Worm (Caenorhabditis elegans) whole organism, L4 larva: Measurements from ENCODE around the gene str-172.

Experiments used
- D1046.2 ChIP-seq: fragments of 200-800 bp; sonication (Bioruptor generic); IDR thresholded peaks from 2 replicates; pipeline ENCODE4 v1.3.6; 2022; ENCODE audit warnings: missing genetic modification characterization, missing compliant biosample characterization
- F37D6.2 ChIP-seq: sonication (generic microtip); optimal IDR thresholded peaks from 2 replicates; lab custom pipeline; 2016; ENCODE audit warnings: mild to moderate bottlenecking, missing genetic modification characterization, missing compliant biosample characterization
- T26A8.4 ChIP-seq: fragments of 200-800 bp; sonication (Bioruptor generic); IDR thresholded peaks from 2 replicates; pipeline ENCODE4 v1.3.6; 2022; ENCODE audit warnings: missing genetic modification characterization, missing compliant biosample characterization
- Y105C5A.15 ChIP-seq: fragments of 200-800 bp; sonication (Bioruptor generic); IDR thresholded peaks from 2 replicates; pipeline ENCODE4 v1.3.6; 2022; ENCODE audit warnings: missing genetic modification characterization, missing compliant biosample characterization
- Y48G9A.11 ChIP-seq: fragments of 200-800 bp; sonication (Bioruptor generic); IDR thresholded peaks from 2 replicates; pipeline ENCODE4 v1.3.6; 2022; ENCODE audit warnings: missing genetic modification reagents, missing genetic modification characterization, missing compliant biosample characterization
- ZK337.2 ChIP-seq: fragments of 200-800 bp; sonication (Bioruptor generic); IDR thresholded peaks from 2 replicates; pipeline ENCODE4 v1.3.6; 2022; ENCODE audit warnings: missing genetic modification reagents, missing genetic modification characterization, missing compliant biosample characterization
- aha-1 ChIP-seq: fragments of 150-350 bp; peaks from one replicate; lab custom pipeline; 2014; ENCODE audit warnings: missing biosample characterization, missing genetic modification characterization
- attf-4 ChIP-seq: sonication (generic microtip); optimal IDR thresholded peaks from 3 replicates; lab custom pipeline; 2017; ENCODE audit warnings: missing biosample characterization, missing genetic modification characterization
- daf-12 ChIP-seq: fragments of 150-350 bp; optimal IDR thresholded peaks from 2 replicates; lab custom pipeline; 2014; ENCODE audit warnings: missing biosample characterization, missing genetic modification reagents, missing genetic modification characterization
- dmd-6 ChIP-seq: fragments of 200-800 bp; sonication (Bioruptor generic); IDR thresholded peaks from 2 replicates; pipeline ENCODE4 v1.3.6; 2022; ENCODE audit warnings: missing genetic modification reagents, missing genetic modification characterization, missing compliant biosample characterization
- dpl-1 ChIP-seq: fragments of 150-350 bp; optimal IDR thresholded peaks from 2 replicates; lab custom pipeline; 2014; ENCODE audit warnings: missing biosample characterization, missing genetic modification reagents, missing genetic modification characterization
- egl-43 ChIP-seq: fragments of 200-800 bp; sonication (Bioruptor generic); IDR thresholded peaks from 2 replicates; pipeline ENCODE4 v1.3.6; 2022; ENCODE audit warnings: missing genetic modification reagents, missing genetic modification characterization, missing compliant biosample characterization
- hif-1 ChIP-seq, 2 experiments: sonication (generic microtip); optimal IDR thresholded peaks; 2 replicates each; lab custom pipeline; 2016 to 2017; ENCODE audit warnings: missing compliant biosample characterization in 2 of 2, missing genetic modification characterization in 2 of 2, missing genetic modification reagents in 2 of 2, missing genotype in 2 of 2, mild to moderate bottlenecking in 1 of 2
- hlh-30 ChIP-seq: sonication (generic microtip); optimal IDR thresholded peaks from 2 replicates; lab custom pipeline; 2017; ENCODE audit warnings: antibody characterized with exemption, mild to moderate bottlenecking, missing genetic modification characterization, missing compliant biosample characterization; ENCODE audit not compliant: insufficient read depth
- hmg-1.1 ChIP-seq: fragments of 200-800 bp; sonication (Bioruptor generic); IDR thresholded peaks from 2 replicates; pipeline ENCODE4 v1.3.6; 2022; ENCODE audit warnings: missing genetic modification reagents, missing genetic modification characterization, missing compliant biosample characterization
- jun-1 ChIP-seq: fragments of 150-350 bp; optimal IDR thresholded peaks from 2 replicates; lab custom pipeline; 2014; ENCODE audit warnings: missing biosample characterization, missing genetic modification reagents, missing genetic modification characterization
- lin-13 ChIP-seq: fragments of 150-350 bp; optimal IDR thresholded peaks from 2 replicates; lab custom pipeline; 2014; ENCODE audit warnings: missing biosample characterization, missing genetic modification reagents, missing genetic modification characterization
- lin-29 ChIP-seq: fragments of 200-800 bp; sonication (Bioruptor generic); IDR thresholded peaks from 2 replicates; pipeline ENCODE4 v1.3.6; 2022; ENCODE audit warnings: missing genetic modification reagents, missing genetic modification characterization, missing compliant biosample characterization
- lin-39 ChIP-seq: fragments of 150-350 bp; optimal IDR thresholded peaks from 2 replicates; lab custom pipeline; 2014; ENCODE audit warnings: missing biosample characterization, missing genetic modification reagents, missing genetic modification characterization
- madf-5 ChIP-seq, 2 experiments: fragments of 200-800 bp; sonication (Bioruptor generic); IDR thresholded peaks; 2 replicates each; pipeline ENCODE4 v1.3.6; 2022; ENCODE audit warnings: missing compliant biosample characterization in 2 of 2, missing genetic modification characterization in 2 of 2
- mdl-1 ChIP-seq, 2 experiments: fragments of 150-350 bp in 1 of 2; sonication (generic microtip) in 1 of 2; optimal IDR thresholded peaks; 2 replicates each; lab custom pipeline; 2014 to 2017; ENCODE audit warnings: missing biosample characterization in 2 of 2, missing genetic modification characterization in 2 of 2
- mxl-3 ChIP-seq: fragments of 200-800 bp; sonication (Bioruptor generic); optimal IDR thresholded peaks from 2 replicates; lab custom pipeline; 2018; ENCODE audit warnings: mild to moderate bottlenecking, missing genetic modification characterization, missing compliant biosample characterization
- nhr-102 ChIP-seq: sonication (generic microtip); optimal IDR thresholded peaks from 2 replicates; lab custom pipeline; 2016; ENCODE audit warnings: mild to moderate bottlenecking, missing genetic modification characterization, moderate library complexity, missing compliant biosample characterization
- nhr-237 ChIP-seq: sonication (generic microtip); optimal IDR thresholded peaks from 2 replicates; lab custom pipeline; 2017; ENCODE audit warnings: missing biosample characterization, missing genetic modification characterization
- nhr-28 ChIP-seq: fragments of 150-350 bp; optimal IDR thresholded peaks from 2 replicates; lab custom pipeline; 2014; ENCODE audit warnings: missing biosample characterization, missing genetic modification characterization
- nhr-76 ChIP-seq: fragments of 150-350 bp; optimal IDR thresholded peaks from 2 replicates; lab custom pipeline; 2014; ENCODE audit warnings: missing biosample characterization, missing genetic modification characterization
- sdz-12 ChIP-seq: fragments of 200-800 bp; sonication (Bioruptor generic); optimal IDR thresholded peaks from 2 replicates; lab custom pipeline; 2018; ENCODE audit warnings: mild to moderate bottlenecking, missing genetic modification characterization, missing compliant biosample characterization
- snpc-1.2 ChIP-seq: fragments of 200-800 bp; sonication (Bioruptor generic); IDR thresholded peaks from 2 replicates; pipeline ENCODE4 v1.3.6; 2022; ENCODE audit warnings: missing genetic modification reagents, missing genetic modification characterization, missing compliant biosample characterization
- spr-3 ChIP-seq: fragments of 200-800 bp; sonication (Bioruptor generic); optimal IDR thresholded peaks from 2 replicates; lab custom pipeline; 2018; ENCODE audit warnings: mild to moderate bottlenecking, missing genetic modification characterization, missing compliant biosample characterization
- unc-39 ChIP-seq: sonication (generic microtip); optimal IDR thresholded peaks from 2 replicates; lab custom pipeline; 2017; ENCODE audit warnings: missing biosample characterization, missing genetic modification characterization
- vab-7 ChIP-seq: fragments of 200-800 bp; sonication (Bioruptor generic); IDR thresholded peaks from 2 replicates; pipeline ENCODE4 v1.3.6; 2022; ENCODE audit warnings: missing genetic modification reagents, missing genetic modification characterization, missing compliant biosample characterization
- zfp-2 ChIP-seq: sonication (generic microtip); optimal IDR thresholded peaks from 2 replicates; lab custom pipeline; 2016; ENCODE audit warnings: mild to moderate bottlenecking, missing genetic modification characterization, missing compliant biosample characterization
- ztf-11 ChIP-seq: fragments of 150-350 bp; optimal IDR thresholded peaks from 2 replicates; lab custom pipeline; 2014; ENCODE audit warnings: missing biosample characterization, missing genetic modification characterization
- ztf-7 ChIP-seq: fragments of 150-350 bp; optimal IDR thresholded peaks from 2 replicates; lab custom pipeline; 2014; ENCODE audit warnings: missing biosample characterization, missing genetic modification characterization

Gene str-172

ce11 chrIV:4874603-4875002, 7.1 kb upstream of the str-172 start, which contains the start of gene str-174:
str-174 (minus strand) TSS chrIV:4874703.
- TF ChIP-seq unc-39 (tag; lab: Kevin White, UChicago) (no peak), ztf-11 (tag; lab: Kevin White, UChicago) (no peak)

- TF ChIP-seq aha-1 = peak; percentile 44
- no peak for TF ChIP-seq hlh-30 (tag; lab: Kevin White, UChicago)
- TF ChIP-seq ZK337.2 (GFP tag; lab: Robert Waterston, UW) = no peak
- no peak for TF ChIP-seq hif-1 (tag; optimal IDR thresholded peaks at IDR 0.05; lab: Kevin White, UChicago)
- TF ChIP-seq ztf-7 (tag; lab: Kevin White, UChicago) = no peak
These were observed 3.0 kb upstream of the str-172 start, which contains the start of gene str-175 for ce11 chrIV:4870546-4870945. str-175 (minus strand) TSS chrIV:4870646.

ce11 chrIV:4866599-4866998, 911 bp downstream of the str-172 start:
- no peak for TF ChIP-seq nhr-76 (tag; lab: Kevin White, UChicago)
- TF ChIP-seq zfp-2 (tag; lab: Kevin White, UChicago) = no peak
- no peak for TF ChIP-seq mxl-3 (GFP tag; lab: Kevin White, UChicago)
- no peak for TF ChIP-seq spr-3 (GFP tag; lab: Kevin White, UChicago)
- TF ChIP-seq sdz-12 (GFP tag; lab: Kevin White, UChicago) = no peak
- TF ChIP-seq Y48G9A.11 (GFP tag; lab: Robert Waterston, UW) = no peak
- TF ChIP-seq lin-29 (GFP tag; lab: Robert Waterston, UW) = no peak
- TF ChIP-seq nhr-237 (tag; lab: Kevin White, UChicago) = no peak
- no peak for TF ChIP-seq ztf-11 (tag; lab: Kevin White, UChicago)
- TF ChIP-seq lin-39 (tag; lab: Kevin White, UChicago) = no peak
- no peak for TF ChIP-seq vab-7 (GFP tag; lab: Robert Waterston, UW)
- TF ChIP-seq T26A8.4 (GFP tag; lab: Robert Waterston, UW) = no peak

ce11 chrIV:4864524-4864923, 3.0 kb downstream of the str-172 start:
- no peak for TF ChIP-seq F37D6.2 (tag; lab: Kevin White, UChicago)
- peak; percentile 94 for TF ChIP-seq snpc-1.2 (GFP tag; lab: Robert Waterston, UW)
- no peak for TF ChIP-seq dmd-6 (GFP tag; lab: Robert Waterston, UW)

- TF ChIP-seq zfp-2 (tag; lab: Kevin White, UChicago) = no peak
- no peak for TF ChIP-seq mdl-1 (tag; optimal IDR thresholded peaks at IDR 0.05; lab: Kevin White, UChicago)
- no peak for TF ChIP-seq Y105C5A.15 (GFP tag; lab: Robert Waterston, UW)
- TF ChIP-seq attf-4 (tag; lab: Kevin White, UChicago) = no peak
- no peak for TF ChIP-seq D1046.2 (GFP tag; lab: Robert Waterston, UW)
- no peak for TF ChIP-seq dpl-1 (GFP tag; lab: Kevin White, UChicago)
- TF ChIP-seq, all 104 proteins: peak for 0
These were observed 6.1 kb downstream of the str-172 start, which contains the start of the genes Y17G9A.4 and str-173 for ce11 chrIV:4861449-4861848. Y17G9A.4 (minus strand) TSS chrIV:4861549. str-173 (plus strand) TSS chrIV:4861773.

ce11 chrIV:4858573-4858972, 8.9 kb downstream of the str-172 start, which contains the start of gene Y17G9A.3:
Y17G9A.3 (minus strand) TSS chrIV:4858673.
- TF ChIP-seq nhr-102 (tag; lab: Kevin White, UChicago) (no peak), nhr-28 (tag; lab: Kevin White, UChicago) (no peak), lin-13 (GFP tag; lab: Kevin White, UChicago) (no peak), hmg-1.1 (no peak), daf-12 (tag; lab: Kevin White, UChicago) (no peak), egl-43 (GFP tag; lab: Robert Waterston, UW) (no peak), jun-1 (tag; lab: Kevin White, UChicago) (no peak), madf-5 (GFP tag; IDR thresholded peaks at IDR 0.05; lab: Robert Waterston, UW) (no peak), Y105C5A.15 (GFP tag; lab: Robert Waterston, UW) (no peak)
